Worm (Caenorhabditis elegans): ENCODE measurements around the gene T23B12.5.

Gene T23B12.5

DNA sequence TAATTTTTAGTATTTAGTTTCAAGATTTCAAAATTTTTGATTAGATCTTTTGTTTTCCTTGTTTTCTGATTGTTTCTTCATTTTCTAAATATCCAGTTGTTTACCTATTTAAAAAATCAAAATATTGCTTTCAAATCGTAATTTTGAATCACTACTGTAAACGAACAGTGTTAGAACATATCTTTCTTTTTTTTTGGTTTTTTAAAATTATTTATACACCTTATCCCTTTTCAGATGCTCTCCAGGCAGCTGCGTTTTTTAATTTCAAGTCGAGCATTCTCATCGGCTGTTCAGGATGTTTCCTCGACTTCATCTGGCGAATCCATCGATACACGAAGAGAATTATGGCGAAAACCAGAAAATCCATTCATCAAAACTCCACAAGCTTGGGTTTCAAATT is 19.2 kb upstream of the T23B12.5 start, which contains the start of gene mrpl-4:
Gene mrpl-4 (plus strand): TSS at position 235 of the 400 bp plus-strand sequence.
- TF ChIP-seq aly-1 (tag; optimal IDR thresholded peaks at IDR 0.05): no peak
- no peak for TF ChIP-seq pes-1 (GFP tag; IDR thresholded peaks at IDR 0.05)

- TF ChIP-seq scrt-1 (GFP tag; IDR thresholded peaks at IDR 0.05): no peak
- no peak for TF ChIP-seq tra-4 (tag; optimal IDR thresholded peaks at IDR 0.05)
- TF ChIP-seq sea-1 (GFP tag; conservative IDR thresholded peaks at IDR 0.05): no peak
- TF ChIP-seq ets-7 (tag; optimal IDR thresholded peaks at IDR 0.05): no peak
- no peak for TF ChIP-seq tbx-37 (GFP tag; conservative IDR thresholded peaks at IDR 0.05)
- no peak for TF ChIP-seq ceh-13 (GFP tag; optimal IDR thresholded peaks at IDR 0.05)
- no peak for TF ChIP-seq flt-1 (GFP tag; IDR thresholded peaks at IDR 0.05)
- TF ChIP-seq hnd-1 (tag; optimal IDR thresholded peaks at IDR 0.05): no peak
- no peak for TF ChIP-seq B0310.2 (tag; optimal IDR thresholded peaks at IDR 0.05)
- TF ChIP-seq tbx-11 (GFP tag; IDR thresholded peaks at IDR 0.05): no peak
- no peak for TF ChIP-seq ceh-36 (tag; optimal IDR thresholded peaks at IDR 0.05)
These were observed 17.6 kb upstream of the T23B12.5 start, which contains the start of gene mrps-2 for ce11 chrV:8465386-8465785. Gene mrps-2 (plus strand): TSS chrV:8465686.

- no peak for TF ChIP-seq sea-1 (GFP tag; conservative IDR thresholded peaks at IDR 0.05)
- no peak for TF ChIP-seq ceh-13 (GFP tag; optimal IDR thresholded peaks at IDR 0.05)
- TF ChIP-seq F13C5.2 (tag; optimal IDR thresholded peaks at IDR 0.05): peak; percentile 36
- no peak for TF ChIP-seq tbx-11 (GFP tag; IDR thresholded peaks at IDR 0.05)
These were observed 14.2 kb upstream of the T23B12.5 start, which contains the start of the genes dnj-22 and natc-1 for ce11 chrV:8462074-8462473. Gene dnj-22 (minus strand): TSS chrV:8462120. Gene natc-1 (plus strand): TSS chrV:8462359.

ce11 chrV:8460800-8461199 is 13.0 kb upstream of the T23B12.5 start:
- TF ChIP-seq hnd-1 (tag; optimal IDR thresholded peaks at IDR 0.05): no peak
- TF ChIP-seq ets-7 (tag; optimal IDR thresholded peaks at IDR 0.05): no peak

DNA sequence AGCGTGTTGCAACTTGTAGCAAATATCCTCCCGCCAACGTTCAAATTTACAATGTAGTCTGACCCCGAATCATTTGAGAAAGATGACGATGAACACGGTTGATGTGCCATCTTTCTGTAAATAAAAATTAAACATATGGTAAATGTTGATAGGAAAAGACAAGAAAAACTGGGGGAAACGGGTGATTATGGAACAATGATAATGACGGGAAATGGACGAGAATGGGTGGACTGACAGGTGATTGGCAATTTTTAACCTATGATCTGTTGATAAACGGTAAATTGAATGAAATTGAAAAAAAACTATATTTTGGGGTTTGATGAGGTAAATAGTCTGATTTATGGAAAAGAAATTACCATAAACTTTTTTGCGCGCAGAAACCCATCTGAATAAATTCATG is 12.5 kb upstream of the T23B12.5 start, which contains the start of gene T23B12.6:
Gene T23B12.6 (minus strand): TSS at position 114 of the 400 bp plus-strand sequence.
- TF ChIP-seq hnd-1 (tag; optimal IDR thresholded peaks at IDR 0.05) (no peak), ceh-36 (tag; optimal IDR thresholded peaks at IDR 0.05) (no peak), hmbx-1 (tag; optimal IDR thresholded peaks at IDR 0.05) (no peak), F13C5.2 (tag; optimal IDR thresholded peaks at IDR 0.05) (no peak)

ce11 chrV:8454995-8455446 is 7.2 kb upstream of the T23B12.5 start, which contains the start of gene T23B12.11:
Gene T23B12.11 (plus strand): TSS chrV:8455396.
- TF ChIP-seq ama-1 (optimal IDR thresholded peaks at IDR 0.05) (no peak), F13C5.2 (tag; optimal IDR thresholded peaks at IDR 0.05) (no peak), sea-1 (GFP tag; conservative IDR thresholded peaks at IDR 0.05) (no peak), B0310.2 (tag; optimal IDR thresholded peaks at IDR 0.05) (no peak), ets-7 (tag; optimal IDR thresholded peaks at IDR 0.05) (no peak), aly-1 (tag; optimal IDR thresholded peaks at IDR 0.05) (no peak), hmg-4 (GFP tag; optimal IDR thresholded peaks at IDR 0.05) (no peak), hnd-1 (tag; optimal IDR thresholded peaks at IDR 0.05) (no peak), tbx-11 (GFP tag; IDR thresholded peaks at IDR 0.05) (no peak), flt-1 (GFP tag; IDR thresholded peaks at IDR 0.05) (no peak), scrt-1 (GFP tag; IDR thresholded peaks at IDR 0.05) (no peak), ceh-36 (tag; optimal IDR thresholded peaks at IDR 0.05) (no peak), hmbx-1 (tag; optimal IDR thresholded peaks at IDR 0.05) (no peak), ceh-13 (GFP tag; optimal IDR thresholded peaks at IDR 0.05) (no peak)

ce11 chrV:8450690-8451089 is 2.9 kb upstream of the T23B12.5 start:
- TF ChIP-seq hmg-4 (GFP tag; optimal IDR thresholded peaks at IDR 0.05) (no peak), ceh-13 (GFP tag; optimal IDR thresholded peaks at IDR 0.05) (no peak), scrt-1 (GFP tag; IDR thresholded peaks at IDR 0.05) (no peak)

ce11 chrV:8449241-8449640 is 1.4 kb upstream of the T23B12.5 start:
- TF ChIP-seq hmg-4 (GFP tag; optimal IDR thresholded peaks at IDR 0.05) (no peak), F13C5.2 (tag; optimal IDR thresholded peaks at IDR 0.05) (no peak), ets-7 (tag; optimal IDR thresholded peaks at IDR 0.05) (no peak), pes-1 (GFP tag; IDR thresholded peaks at IDR 0.05) (no peak), ceh-13 (GFP tag; optimal IDR thresholded peaks at IDR 0.05) (no peak)

ce11 chrV:8445636-8446035 is 2.2 kb downstream of the T23B12.5 start:
- TF ChIP-seq tbx-11 (GFP tag; IDR thresholded peaks at IDR 0.05) (no peak), hmbx-1 (tag; optimal IDR thresholded peaks at IDR 0.05) (no peak), ceh-13 (GFP tag; optimal IDR thresholded peaks at IDR 0.05) (no peak), F13C5.2 (tag; optimal IDR thresholded peaks at IDR 0.05) (no peak)

ce11 chrV:8444357-8444856 is 3.4 kb downstream of the T23B12.5 start, which contains the start of gene lmd-3:
Gene lmd-3 (minus strand): TSS chrV:8444806.
- TF ChIP-seq tbx-37 (GFP tag; conservative IDR thresholded peaks at IDR 0.05) (no peak), tra-4 (tag; optimal IDR thresholded peaks at IDR 0.05) (no peak), tbx-11 (GFP tag; IDR thresholded peaks at IDR 0.05) (no peak), scrt-1 (GFP tag; IDR thresholded peaks at IDR 0.05) (no peak), sea-1 (GFP tag; conservative IDR thresholded peaks at IDR 0.05) (no peak), hmg-4 (GFP tag; optimal IDR thresholded peaks at IDR 0.05) (no peak), aly-1 (tag; optimal IDR thresholded peaks at IDR 0.05) (no peak), pes-1 (GFP tag; IDR thresholded peaks at IDR 0.05) (no peak), F13C5.2 (tag; optimal IDR thresholded peaks at IDR 0.05) (no peak), ets-7 (tag; optimal IDR thresholded peaks at IDR 0.05) (no peak), B0310.2 (tag; optimal IDR thresholded peaks at IDR 0.05) (no peak), hmbx-1 (tag; optimal IDR thresholded peaks at IDR 0.05) (no peak), ceh-13 (GFP tag; optimal IDR thresholded peaks at IDR 0.05) (no peak), hnd-1 (tag; optimal IDR thresholded peaks at IDR 0.05) (no peak), ama-1 (optimal IDR thresholded peaks at IDR 0.05) (no peak), flt-1 (GFP tag; IDR thresholded peaks at IDR 0.05) (no peak), ceh-36 (tag; optimal IDR thresholded peaks at IDR 0.05) (no peak)

All from whole organism, early embryonic.